Fruit fly (Drosophila melanogaster): ENCODE results near the gene CG5793.

- TF ChIP-seq CG6276 (GFP tag; optimal IDR thresholded peaks at IDR 0.05) (no peak), CG7368 (GFP tag; optimal IDR thresholded peaks at IDR 0.05) (no peak)
Observed at dm6 chr3R:21163318-21163828, 36.0 kb downstream of the CG5793 start, which contains the start of gene CG5810.

Data from whole organism, prepupa.